Fruit fly (Drosophila melanogaster) whole organism, embryonic: ENCODE results near the gene CG14882.

Experiments used
- Bgb ChIP-seq: fragments of 200-800 bp; sonication (Bioruptor generic); IDR thresholded peaks from 2 replicates; pipeline ENCODE4 v1.3.6; 2022; ENCODE audit warnings: missing biosample characterization, missing genetic modification characterization; ENCODE audit not compliant: partially characterized antibody
- CG10366 ChIP-seq: fragments of 200-800 bp; sonication (Bioruptor generic); IDR thresholded peaks from 2 replicates; pipeline ENCODE4 v1.3.6; 2022; ENCODE audit warnings: missing biosample characterization, missing genetic modification characterization
- CG12391 ChIP-seq: fragments of 200-800 bp; sonication (Bioruptor generic); optimal IDR thresholded peaks from 3 replicates; lab custom pipeline; 2018; ENCODE audit warnings: missing biosample characterization, mild to moderate bottlenecking, missing genetic modification characterization, moderate library complexity
- CG14050 ChIP-seq: fragments of 200-800 bp; sonication (Bioruptor generic); IDR thresholded peaks from 3 replicates; pipeline ENCODE4 v1.3.6; 2022; ENCODE audit warnings: missing biosample characterization, missing genetic modification characterization
- CG2129 ChIP-seq: fragments of 200-800 bp; sonication (Bioruptor generic); IDR thresholded peaks from 2 replicates; pipeline ENCODE4 v1.3.6; 2022; ENCODE audit warnings: missing biosample characterization, missing genetic modification characterization; ENCODE audit not compliant: partially characterized antibody
- CG2199 ChIP-seq: fragments of 200-800 bp; sonication (Bioruptor generic); IDR thresholded peaks from 3 replicates; pipeline ENCODE4 v1.3.6; 2022; ENCODE audit warnings: missing biosample characterization, missing genetic modification characterization
- CG2678 ChIP-seq: fragments of 200-800 bp; sonication (Bioruptor generic); optimal IDR thresholded peaks from 3 replicates; lab custom pipeline; 2019; ENCODE audit warnings: missing biosample characterization, mild to moderate bottlenecking, missing genetic modification characterization, moderate library complexity
- CG2712 ChIP-seq: fragments of 200-800 bp; optimal IDR thresholded peaks from 3 replicates; lab custom pipeline; 2019; ENCODE audit warnings: missing biosample characterization, mild to moderate bottlenecking, missing genetic modification characterization, moderate library complexity
- CG31441 ChIP-seq: fragments of 200-800 bp; sonication (Bioruptor generic); IDR thresholded peaks from 2 replicates; pipeline ENCODE4 v1.3.6; 2022; ENCODE audit warnings: missing biosample characterization, missing genetic modification characterization
- CG32532 ChIP-seq: fragments of 200-800 bp; sonication (Bioruptor generic); IDR thresholded peaks from 2 replicates; pipeline ENCODE4 v1.3.6; 2022; ENCODE audit warnings: missing biosample characterization, missing genetic modification characterization
- CG33213 ChIP-seq: fragments of 200-800 bp; sonication (Bioruptor generic); optimal IDR thresholded peaks from 3 replicates; lab custom pipeline; 2016; ENCODE audit warnings: missing biosample characterization, missing genetic modification characterization
- CG34224 ChIP-seq: fragments of 200-800 bp; sonication (Bioruptor generic); IDR thresholded peaks from 3 replicates; pipeline ENCODE4 v1.3.6; 2022; ENCODE audit warnings: missing biosample characterization, missing genetic modification characterization; ENCODE audit not compliant: partially characterized antibody
- CG34376 ChIP-seq: fragments of 200-800 bp; sonication (Bioruptor generic); optimal IDR thresholded peaks from 2 replicates; lab custom pipeline; 2018; ENCODE audit warnings: missing biosample characterization, mild to moderate bottlenecking, missing genetic modification characterization
- CG3838 ChIP-seq: fragments of 200-800 bp; sonication (Bioruptor generic); optimal IDR thresholded peaks from 3 replicates; lab custom pipeline; 2016; ENCODE audit warnings: missing biosample characterization, missing genetic modification characterization
- CG6272 ChIP-seq: fragments of 200-800 bp; sonication (Bioruptor generic); IDR thresholded peaks from 2 replicates; pipeline ENCODE4 v1.3.6; 2022; ENCODE audit warnings: missing biosample characterization, missing genetic modification characterization
- CG6791 ChIP-seq: fragments of 200-800 bp; sonication (Bioruptor generic); IDR thresholded peaks from 3 replicates; pipeline ENCODE4 v1.3.6; 2022; ENCODE audit warnings: missing biosample characterization, missing genetic modification characterization; ENCODE audit not compliant: partially characterized antibody
- CG9215 ChIP-seq: fragments of 200-800 bp; sonication (Bioruptor generic); IDR thresholded peaks from 2 replicates; pipeline ENCODE4 v1.3.6; 2022; ENCODE audit warnings: missing biosample characterization, missing genetic modification characterization
- D19A ChIP-seq: fragments of 200-800 bp; optimal IDR thresholded peaks from 3 replicates; lab custom pipeline; 2019; ENCODE audit warnings: missing biosample characterization, mild to moderate bottlenecking, missing genetic modification characterization, moderate library complexity
- D19B ChIP-seq: fragments of 200-800 bp; sonication (Bioruptor generic); optimal IDR thresholded peaks from 2 replicates; lab custom pipeline; 2017; ENCODE audit warnings: missing biosample characterization, mild to moderate bottlenecking, missing genetic modification characterization
- Dp ChIP-seq: fragments of 200-800 bp; sonication (Bioruptor generic); optimal IDR thresholded peaks from 2 replicates; lab custom pipeline; 2018; ENCODE audit warnings: missing biosample characterization, mild to moderate bottlenecking, missing genetic modification characterization, moderate library complexity
- H2.0 ChIP-seq: fragments of 200-800 bp; sonication (Bioruptor generic); IDR thresholded peaks from 2 replicates; pipeline ENCODE4 v1.3.6; 2022; ENCODE audit warnings: missing biosample characterization, missing genetic modification characterization
- HLH3B ChIP-seq: fragments of 200-800 bp; sonication (Bioruptor generic); IDR thresholded peaks from 2 replicates; pipeline ENCODE4 v1.3.6; 2022; ENCODE audit warnings: missing biosample characterization, missing genetic modification characterization
- Hr51 ChIP-seq, 2 experiments: fragments of 200-800 bp; sonication (Bioruptor generic); optimal IDR thresholded peaks; 2 replicates in 1 of 2; 3 replicates in 1 of 2; lab custom pipeline; 2016 to 2018; ENCODE audit warnings: missing biosample characterization in 2 of 2, missing genetic modification characterization in 2 of 2, mild to moderate bottlenecking in 1 of 2, moderate library complexity in 1 of 2
- Hr78 ChIP-seq, 2 experiments: fragments of 200-800 bp in 1 of 2; fragments of >200 bp in 1 of 2; sonication (Bioruptor generic) in 1 of 2; optimal IDR thresholded peaks; 2 replicates each; lab custom pipeline; 2017 to 2019; ENCODE audit warnings: missing biosample characterization in 2 of 2, missing genetic modification characterization in 2 of 2, mild to moderate bottlenecking in 1 of 2, moderate library complexity in 1 of 2
- NfI ChIP-seq: fragments of 200-800 bp; sonication (Bioruptor generic); optimal IDR thresholded peaks from 3 replicates; lab custom pipeline; 2018; ENCODE audit warnings: missing biosample characterization, mild to moderate bottlenecking, missing genetic modification characterization, moderate library complexity
- Ptx1 ChIP-seq: fragments of 200-800 bp; sonication (Bioruptor generic); IDR thresholded peaks from 2 replicates; pipeline ENCODE4 v1.3.6; 2022; ENCODE audit warnings: missing biosample characterization, missing genetic modification characterization
- ab ChIP-seq: fragments of 200-800 bp; sonication (Bioruptor generic); optimal IDR thresholded peaks from 2 replicates; lab custom pipeline; 2016; ENCODE audit warnings: missing biosample characterization, missing genetic modification characterization
- bowl ChIP-seq: fragments of 200-800 bp; sonication (Bioruptor generic); IDR thresholded peaks from 2 replicates; pipeline ENCODE4 v1.3.6; 2022; ENCODE audit warnings: missing biosample characterization, missing genetic modification characterization
- cas ChIP-seq: fragments of 200-800 bp; sonication (Bioruptor generic); IDR thresholded peaks from 2 replicates; pipeline ENCODE4 v1.3.6; 2022; ENCODE audit warnings: missing biosample characterization, missing genetic modification characterization
- chif ChIP-seq, 2 experiments: fragments of 200-800 bp; sonication (Bioruptor generic); optimal IDR thresholded peaks; 3 replicates each; lab custom pipeline; 2016; ENCODE audit warnings: missing biosample characterization in 2 of 2, missing genetic modification characterization in 2 of 2
- chn ChIP-seq: fragments of 200-800 bp; sonication (Bioruptor generic); optimal IDR thresholded peaks from 2 replicates; lab custom pipeline; 2016; ENCODE audit warnings: missing biosample characterization, missing genetic modification characterization
- dmrt99B ChIP-seq: fragments of 200-800 bp; sonication (Bioruptor generic); optimal IDR thresholded peaks from 2 replicates; lab custom pipeline; 2018; ENCODE audit warnings: missing biosample characterization, mild to moderate bottlenecking, missing genetic modification characterization, moderate library complexity
- gcm2 ChIP-seq: fragments of 200-800 bp; sonication (Bioruptor generic); optimal IDR thresholded peaks from 2 replicates; lab custom pipeline; 2016; ENCODE audit warnings: missing biosample characterization, missing genetic modification characterization
- gsb-n ChIP-seq: fragments of 200-800 bp; sonication (Bioruptor generic); optimal IDR thresholded peaks from 3 replicates; lab custom pipeline; 2018; ENCODE audit warnings: missing biosample characterization, mild to moderate bottlenecking, missing genetic modification characterization
- jing ChIP-seq: fragments of 200-800 bp; sonication (Bioruptor generic); optimal IDR thresholded peaks from 2 replicates; lab custom pipeline; 2018; ENCODE audit warnings: missing biosample characterization, mild to moderate bottlenecking, missing genetic modification characterization
- kay ChIP-seq: fragments of 200-800 bp; sonication (Bioruptor generic); optimal IDR thresholded peaks from 2 replicates; lab custom pipeline; 2016; ENCODE audit warnings: missing biosample characterization, missing genetic modification characterization
- ken ChIP-seq: fragments of 200-800 bp; sonication (Bioruptor generic); IDR thresholded peaks from 3 replicates; pipeline ENCODE4 v1.3.6; 2022; ENCODE audit warnings: missing biosample characterization, missing genetic modification characterization
- pan ChIP-seq, 4 experiments: fragments of >200 bp in 3 of 4; fragments of 200-800 bp in 1 of 4; sonication (Bioruptor generic) in 1 of 4; optimal IDR thresholded peaks in 3 of 4; IDR thresholded peaks in 1 of 4; 2 replicates each; pipeline versions ENCODE4 v1.3.6 to Lab custom; 2017 to 2022; ENCODE audit warnings: missing biosample characterization in 2 of 4, missing genetic modification characterization in 2 of 4, mixed read lengths in 1 of 4
- pros ChIP-seq: fragments of 200-800 bp; sonication (Bioruptor generic); optimal IDR thresholded peaks from 3 replicates; lab custom pipeline; 2019; ENCODE audit warnings: missing biosample characterization, mild to moderate bottlenecking, missing genetic modification characterization, moderate library complexity
- repo ChIP-seq: fragments of 200-800 bp; sonication (Bioruptor generic); optimal IDR thresholded peaks from 2 replicates; lab custom pipeline; 2016; ENCODE audit warnings: missing biosample characterization, missing genetic modification characterization
- run ChIP-seq: fragments of 200-800 bp; sonication (Bioruptor generic); optimal IDR thresholded peaks from 3 replicates; lab custom pipeline; 2018; ENCODE audit warnings: missing biosample characterization, mild to moderate bottlenecking, missing genetic modification characterization
- slou ChIP-seq: fragments of 200-800 bp; sonication (Bioruptor generic); optimal IDR thresholded peaks from 3 replicates; lab custom pipeline; 2016; ENCODE audit warnings: missing biosample characterization, missing genetic modification characterization
- so ChIP-seq: fragments of 200-800 bp; sonication (Bioruptor generic); IDR thresholded peaks from 3 replicates; pipeline ENCODE4 v1.3.6; 2022; ENCODE audit warnings: missing biosample characterization, missing genetic modification characterization
- sr ChIP-seq: fragments of 200-800 bp; sonication (Bioruptor generic); IDR thresholded peaks from 3 replicates; pipeline ENCODE4 v1.3.6; 2022; ENCODE audit warnings: missing biosample characterization, missing genetic modification characterization
- stc ChIP-seq: fragments of 200-800 bp; sonication (Bioruptor generic); IDR thresholded peaks from 2 replicates; pipeline ENCODE4 v1.3.6; 2022; ENCODE audit warnings: missing biosample characterization, missing genetic modification characterization
- stwl ChIP-seq: fragments of 200-800 bp; sonication (Bioruptor generic); optimal IDR thresholded peaks from 3 replicates; lab custom pipeline; 2018; ENCODE audit warnings: missing biosample characterization, mild to moderate bottlenecking, missing genetic modification characterization, moderate library complexity
- tll ChIP-seq, 2 experiments: fragments of 200-800 bp in 1 of 2; fragments of >200 bp in 1 of 2; sonication (Bioruptor generic) in 1 of 2; optimal IDR thresholded peaks; 2 replicates each; lab custom pipeline; 2017 to 2019; ENCODE audit warnings: missing biosample characterization in 2 of 2, missing genetic modification characterization in 2 of 2, mild to moderate bottlenecking in 1 of 2, moderate library complexity in 1 of 2
- tup ChIP-seq: fragments of 200-800 bp; sonication (Bioruptor generic); optimal IDR thresholded peaks from 2 replicates; lab custom pipeline; 2016; ENCODE audit warnings: missing biosample characterization, mild to moderate bottlenecking, missing genetic modification characterization, moderate library complexity
- usp ChIP-seq: fragments of >200 bp; optimal IDR thresholded peaks from 2 replicates; lab custom pipeline; 2017; ENCODE audit warnings: missing biosample characterization, missing genetic modification characterization
- zfh2 ChIP-seq: fragments of 200-800 bp; sonication (Bioruptor generic); optimal IDR thresholded peaks from 2 replicates; lab custom pipeline; 2016; ENCODE audit warnings: missing biosample characterization, missing genetic modification characterization

The CG14882 gene

dm6 chr3R:16431707-16432106, 11.3 kb upstream of the CG14882 start (continued):
- peak; percentile 80 for TF ChIP-seq CG6791 (GFP tag; lab: Robert Waterston, UW)
- no peak for TF ChIP-seq chn (GFP tag; lab: Kevin White, UChicago)
- TF ChIP-seq dmrt99B (tag; lab: Kevin White, UChicago) = no peak
- TF ChIP-seq kay = peak; percentile 19
- no peak for TF ChIP-seq slou (GFP tag; lab: Kevin White, UChicago)
- no peak for TF ChIP-seq Hr78 (GFP tag; optimal IDR thresholded peaks at IDR 0.05; lab: Kevin White, UChicago)
- no peak for TF ChIP-seq CG9215 (GFP tag; lab: Robert Waterston, UW)
- no peak for TF ChIP-seq pros (GFP tag; lab: Kevin White, UChicago)
- TF ChIP-seq CG2129 = no peak
- peak; percentile 62 for TF ChIP-seq CG33213 (GFP tag; lab: Kevin White, UChicago)
- peak in 1 of 2 experiments; percentile 30 for TF ChIP-seq Hr51 (GFP tag; optimal IDR thresholded peaks at IDR 0.05; lab: Kevin White, UChicago)
- TF ChIP-seq gcm2 (GFP tag; lab: Kevin White, UChicago) = no peak
- TF ChIP-seq ab (GFP tag; lab: Kevin White, UChicago) = no peak
- peak; percentile 27 for TF ChIP-seq gsb-n (tag; lab: Kevin White, UChicago)
- TF ChIP-seq CG34224 = peak; percentile 49
- TF ChIP-seq CG2678 = no peak
- no peak for TF ChIP-seq D19A (tag; lab: Kevin White, UChicago)
- no peak for TF ChIP-seq pan (optimal IDR thresholded peaks at IDR 0.05; lab: Kevin White, UChicago)
- TF ChIP-seq pan (GFP tag; optimal IDR thresholded peaks at IDR 0.05 in 1 of 2, IDR thresholded peaks at IDR 0.05 in 1 of 2) = peak in 1 of 2 experiments; percentile 59
- TF ChIP-seq CG2712 (tag; lab: Kevin White, UChicago) = peak; percentile 61
- no peak for TF ChIP-seq run (tag; lab: Kevin White, UChicago)
- TF ChIP-seq CG3838 (GFP tag; lab: Kevin White, UChicago) = no peak
- peak; percentile 43; the same call in 1 of the 2 replicates for TF ChIP-seq H2.0 (GFP tag; lab: Robert Waterston, UW)
- TF ChIP-seq ken (GFP tag; lab: Robert Waterston, UW) = peak; percentile 65; the same call in 1 of the 3 replicates
- TF ChIP-seq tup (GFP tag; lab: Kevin White, UChicago) = no peak
- peak; percentile 39; the same call in 1 of the 2 replicates for TF ChIP-seq Ptx1 (GFP tag; lab: Robert Waterston, UW)
- peak; percentile 37 for TF ChIP-seq Dp (GFP tag; lab: Kevin White, UChicago)
- peak; percentile 30 for TF ChIP-seq repo
- TF ChIP-seq usp (GFP tag; lab: Kevin White, UChicago) = no peak
- TF ChIP-seq cas (GFP tag; lab: Robert Waterston, UW) = no peak
- TF ChIP-seq CG2199 = peak; percentile 81; the same call in 2 of the 3 replicates
- TF ChIP-seq CG12391 (tag; lab: Kevin White, UChicago) = peak; percentile 19
- TF ChIP-seq CG34376 (GFP tag; lab: Kevin White, UChicago) = no peak

dm6 chr3R:16432665-16433065, 10.3 kb upstream of the CG14882 start, which contains the start of gene Fntb:
Gene Fntb, plus strand, starts transcription at chr3R:16432998.
- 0 out of 2 replicates have a peak, but pooled peaks have one; percentile 44 for TF ChIP-seq HLH3B (GFP tag; lab: Robert Waterston, UW)
- TF ChIP-seq bowl (GFP tag; lab: Robert Waterston, UW) = no peak
- peak; percentile 55 for TF ChIP-seq NfI (GFP tag; lab: Kevin White, UChicago)
- TF ChIP-seq so = 0 out of 3 replicates have a peak, but pooled peaks have one; percentile 21
- TF ChIP-seq jing = no peak
- TF ChIP-seq CG12391 (tag; lab: Kevin White, UChicago) = peak; percentile 88
- peak in 1 of 2 experiments; percentile 36 for TF ChIP-seq chif (GFP tag; optimal IDR thresholded peaks at IDR 0.05; lab: Kevin White, UChicago)
- no peak for TF ChIP-seq Bgb (GFP tag; lab: Robert Waterston, UW)
- TF ChIP-seq sr (GFP tag; lab: Robert Waterston, UW) = no peak
- TF ChIP-seq CG14050 = peak; percentile 42; the same call in 2 of the 3 replicates
- peak; percentile 53 for TF ChIP-seq CG10366 (GFP tag; lab: Robert Waterston, UW)
- TF ChIP-seq CG31441 = peak; percentile 86
- no peak for TF ChIP-seq tll (GFP tag; optimal IDR thresholded peaks at IDR 0.05; lab: Kevin White, UChicago)
- peak; percentile 70; the same call in 1 of the 2 replicates for TF ChIP-seq CG32532 (GFP tag; lab: Robert Waterston, UW)
- no peak for TF ChIP-seq stc (GFP tag; lab: Robert Waterston, UW)
- peak; percentile 52; the same call in 1 of the 2 replicates for TF ChIP-seq CG6272
- TF ChIP-seq D19B (GFP tag; lab: Kevin White, UChicago) = peak; percentile 58
- peak; percentile 91 for TF ChIP-seq stwl (tag; lab: Kevin White, UChicago)
- no peak for TF ChIP-seq Hr78 (GFP tag; optimal IDR thresholded peaks at IDR 0.05; lab: Kevin White, UChicago)
- peak; percentile 61 for TF ChIP-seq zfh2 (GFP tag; lab: Kevin White, UChicago)
